Fruit fly (Drosophila melanogaster) Kc167 (cell line): Measurements from ENCODE around the gene CG13699.

ENCODE experiments used
- Sin3A ChIP-seq: fragments of >200 bp; optimal IDR thresholded peaks from 2 replicates; lab custom pipeline; 2018; ENCODE audit warnings: missing external identifiers
- psq ChIP-seq: fragments of >200 bp; optimal IDR thresholded peaks from 2 replicates; lab custom pipeline; 2017; ENCODE audit warnings: missing external identifiers

DNA sequence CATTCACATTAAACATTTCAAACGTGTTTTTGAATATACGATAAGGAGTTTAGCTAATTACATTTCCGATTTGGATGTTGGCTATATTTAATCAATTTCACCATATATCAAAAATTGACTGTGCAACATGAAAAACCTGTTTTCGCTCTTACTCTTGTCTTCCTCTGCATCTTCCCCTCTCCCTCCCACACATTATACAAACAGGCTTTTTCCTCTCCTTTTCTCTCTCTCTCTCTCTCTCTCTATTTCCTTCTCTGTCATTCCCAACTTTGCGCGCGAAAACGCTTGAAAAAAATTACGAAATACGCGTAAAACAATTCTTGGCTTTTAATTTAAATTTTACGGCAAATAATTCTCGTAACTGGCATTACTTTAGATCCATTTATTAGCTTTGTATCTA, 24.5 kb upstream of the CG13699 start:
- TF ChIP-seq Sin3A (lab: Kevin White, UChicago) (no peak), psq (lab: Kevin White, UChicago) (no peak)
